Fruit fly (Drosophila melanogaster): ENCODE data around the gene Lk6.

The Lk6 gene

dm6 chr3R:11779357-11780018 lies 15.2 kb upstream of the Lk6 start (continued):
- TF ChIP-seq hkb (optimal IDR thresholded peaks at IDR 0.05): no peak
- TF ChIP-seq hkb (GFP tag; IDR thresholded peaks at IDR 0.05): peak; percentile 60; the same call in 1 of the 2 replicates
- no peak for TF ChIP-seq psq (GFP tag; optimal IDR thresholded peaks at IDR 0.05)
- TF ChIP-seq CG2116 (GFP tag; optimal IDR thresholded peaks at IDR 0.05): peak; percentile 40
- TF ChIP-seq Trl (optimal IDR thresholded peaks at IDR 0.05): peak in 1 of 2 experiments; percentile 91
- peak; percentile 63 for TF ChIP-seq Trl (GFP tag; optimal IDR thresholded peaks at IDR 0.05)
- peak; percentile 78 for TF ChIP-seq CG30403 (GFP tag; optimal IDR thresholded peaks at IDR 0.05)
- TF ChIP-seq Xbp1 (GFP tag; optimal IDR thresholded peaks at IDR 0.05): peak; percentile 79
- TF ChIP-seq Mrtf (GFP tag; IDR thresholded peaks at IDR 0.05): no peak
- no peak for TF ChIP-seq bowl (GFP tag; IDR thresholded peaks at IDR 0.05)
- peak; percentile 32; the same call in 1 of the 3 replicates for TF ChIP-seq jigr1 (GFP tag; IDR thresholded peaks at IDR 0.05)
- TF ChIP-seq Gug (GFP tag; IDR thresholded peaks at IDR 0.05): peak; percentile 63; the same call in 2 of the 4 replicates
- peak; percentile 39 for TF ChIP-seq CG10147 (GFP tag; optimal IDR thresholded peaks at IDR 0.05)
- peak; percentile 15 for TF ChIP-seq CG6813 (GFP tag; optimal IDR thresholded peaks at IDR 0.05)
- TF ChIP-seq ab (GFP tag; optimal IDR thresholded peaks at IDR 0.05): peak; percentile 22
- TF ChIP-seq Blimp-1 (GFP tag; optimal IDR thresholded peaks at IDR 0.05): no peak
- TF ChIP-seq lab (GFP tag; optimal IDR thresholded peaks at IDR 0.05): peak; percentile 14
- TF ChIP-seq CG12744 (GFP tag; optimal IDR thresholded peaks at IDR 0.05): peak; percentile 12
- TF ChIP-seq CG32532 (GFP tag; IDR thresholded peaks at IDR 0.05): no peak
- TF ChIP-seq Sry-β (GFP tag; optimal IDR thresholded peaks at IDR 0.05): peak; percentile 60
- TF ChIP-seq CG8765 (GFP tag; IDR thresholded peaks at IDR 0.05): peak; percentile 32; the same call in 1 of the 2 replicates
- TF ChIP-seq CG15696 (tag; optimal IDR thresholded peaks at IDR 0.05): peak; percentile 86
- TF ChIP-seq sr (GFP tag; IDR thresholded peaks at IDR 0.05): no peak
- TF ChIP-seq scrt (GFP tag; optimal IDR thresholded peaks at IDR 0.05): peak; percentile 52
- TF ChIP-seq run (tag; optimal IDR thresholded peaks at IDR 0.05): peak; percentile 46
- no peak for TF ChIP-seq MESR4 (GFP tag; optimal IDR thresholded peaks at IDR 0.05)
- TF ChIP-seq H15 (GFP tag; IDR thresholded peaks at IDR 0.05): 0 out of 3 replicates have a peak, but pooled peaks have one; percentile 30
- peak; percentile 79 for TF ChIP-seq CG11504 (tag; optimal IDR thresholded peaks at IDR 0.05)
- no peak for TF ChIP-seq CG4282 (GFP tag; optimal IDR thresholded peaks at IDR 0.05)
- TF ChIP-seq p53 (GFP tag; optimal IDR thresholded peaks at IDR 0.05): no peak
- peak; percentile 1 for TF ChIP-seq HmgD (GFP tag; optimal IDR thresholded peaks at IDR 0.05)
- TF ChIP-seq CG17359 (tag; optimal IDR thresholded peaks at IDR 0.05): peak; percentile 71
- peak; percentile 75; the same call in 1 of the 2 replicates for TF ChIP-seq vvl (GFP tag; IDR thresholded peaks at IDR 0.05)
- no peak for TF ChIP-seq NK7.1 (GFP tag; optimal IDR thresholded peaks at IDR 0.05)
- TF ChIP-seq CG3726 (GFP tag; IDR thresholded peaks at IDR 0.05): no peak
- TF ChIP-seq her (GFP tag; optimal IDR thresholded peaks at IDR 0.05): no peak
- TF ChIP-seq CG17328 (GFP tag; IDR thresholded peaks at IDR 0.05): peak; percentile 75
- peak; percentile 84 for TF ChIP-seq CG7839 (tag; optimal IDR thresholded peaks at IDR 0.05)
- peak; percentile 4 for TF ChIP-seq CG12299 (tag; optimal IDR thresholded peaks at IDR 0.05)
- no peak for TF ChIP-seq CG2120 (GFP tag; optimal IDR thresholded peaks at IDR 0.05)
- no peak for TF ChIP-seq Dad (GFP tag; optimal IDR thresholded peaks at IDR 0.05)
- no peak for TF ChIP-seq slbo (GFP tag; IDR thresholded peaks at IDR 0.05)
- TF ChIP-seq so (GFP tag; IDR thresholded peaks at IDR 0.05): peak; percentile 20; the same call in 1 of the 3 replicates
- TF ChIP-seq exex (tag; optimal IDR thresholded peaks at IDR 0.05): no peak
- no peak for TF ChIP-seq abd-A (tag; optimal IDR thresholded peaks at IDR 0.05)
- no peak for TF ChIP-seq CG7928 (GFP tag; optimal IDR thresholded peaks at IDR 0.05)
- TF ChIP-seq unpg (GFP tag; optimal IDR thresholded peaks at IDR 0.05): peak; percentile 74
- TF ChIP-seq CG7786 (GFP tag; optimal IDR thresholded peaks at IDR 0.05): peak; percentile 49
- TF ChIP-seq Oaz (GFP tag; IDR thresholded peaks at IDR 0.05): no peak
- no peak for TF ChIP-seq Doc2 (GFP tag; IDR thresholded peaks at IDR 0.05)
- TF ChIP-seq z (GFP tag; IDR thresholded peaks at IDR 0.05): no peak
